Fruit fly (Drosophila melanogaster) whole organism, embryonic: ENCODE measurements around the gene ca.

Experiments used
- B-H1 ChIP-seq: fragments of 200-800 bp; sonication (Bioruptor generic); IDR thresholded peaks from 3 replicates; pipeline ENCODE4 v1.3.6; 2022; ENCODE audit warnings: missing biosample characterization, missing genetic modification characterization
- C15 ChIP-seq: fragments of 200-800 bp; sonication (Bioruptor generic); IDR thresholded peaks from 3 replicates; pipeline ENCODE4 v1.3.6; 2022; ENCODE audit warnings: missing biosample characterization, missing genetic modification characterization
- CG10274 ChIP-seq: fragments of 200-800 bp; sonication (Bioruptor generic); optimal IDR thresholded peaks from 3 replicates; lab custom pipeline; 2017; ENCODE audit warnings: missing biosample characterization, mild to moderate bottlenecking, missing genetic modification characterization
- CG10431 ChIP-seq: fragments of 200-800 bp; sonication (Bioruptor generic); optimal IDR thresholded peaks from 3 replicates; lab custom pipeline; 2018; ENCODE audit warnings: missing biosample characterization, mild to moderate bottlenecking, missing genetic modification characterization
- CG10565 ChIP-seq: fragments of 200-800 bp; sonication (Bioruptor generic); optimal IDR thresholded peaks from 3 replicates; lab custom pipeline; 2016; ENCODE audit warnings: missing biosample characterization, mild to moderate bottlenecking, missing genetic modification characterization
- CG10654 ChIP-seq: fragments of 200-800 bp; sonication (Bioruptor generic); optimal IDR thresholded peaks from 2 replicates; lab custom pipeline; 2016; ENCODE audit warnings: missing biosample characterization, missing genetic modification characterization
- CG14965 ChIP-seq: fragments of 200-800 bp; sonication (Bioruptor generic); optimal IDR thresholded peaks from 2 replicates; lab custom pipeline; 2016; ENCODE audit warnings: missing biosample characterization, missing genetic modification characterization, borderline replicate concordance
- CG15073 ChIP-seq: fragments of 200-800 bp; sonication (Bioruptor generic); optimal IDR thresholded peaks from 2 replicates; lab custom pipeline; 2016; ENCODE audit warnings: missing biosample characterization, missing genetic modification characterization
- CG15601 ChIP-seq: fragments of 200-800 bp; sonication (Bioruptor generic); optimal IDR thresholded peaks from 3 replicates; lab custom pipeline; 2019; ENCODE audit warnings: missing biosample characterization, mild to moderate bottlenecking, missing genetic modification characterization, moderate library complexity
- CG1647 ChIP-seq: fragments of 200-800 bp; sonication (Bioruptor generic); optimal IDR thresholded peaks from 3 replicates; lab custom pipeline; 2016; ENCODE audit warnings: missing biosample characterization, missing genetic modification characterization
- CG2116 ChIP-seq: fragments of 200-800 bp; sonication (Bioruptor generic); optimal IDR thresholded peaks from 3 replicates; lab custom pipeline; 2018; ENCODE audit warnings: missing biosample characterization, mild to moderate bottlenecking, missing genetic modification characterization
- CG30020 ChIP-seq: fragments of 200-800 bp; optimal IDR thresholded peaks from 2 replicates; lab custom pipeline; 2019; ENCODE audit warnings: missing biosample characterization, mild to moderate bottlenecking, missing genetic modification characterization, moderate library complexity
- CG6813 ChIP-seq: fragments of 200-800 bp; sonication (Bioruptor generic); optimal IDR thresholded peaks from 2 replicates; lab custom pipeline; 2017; ENCODE audit warnings: missing biosample characterization, missing genetic modification characterization, mild to moderate bottlenecking, moderate library complexity, missing genetic modification reagents
- CG7271 ChIP-seq: fragments of 200-800 bp; sonication (Bioruptor generic); optimal IDR thresholded peaks from 2 replicates; lab custom pipeline; 2018; ENCODE audit warnings: missing biosample characterization, mild to moderate bottlenecking, missing genetic modification characterization, moderate library complexity
- CG8388 ChIP-seq: fragments of 200-800 bp; sonication (Bioruptor generic); optimal IDR thresholded peaks from 2 replicates; lab custom pipeline; 2019; ENCODE audit warnings: missing biosample characterization, mild to moderate bottlenecking, missing genetic modification characterization, moderate library complexity
- CG8924 ChIP-seq: fragments of 200-800 bp; optimal IDR thresholded peaks from 3 replicates; lab custom pipeline; 2019; ENCODE audit warnings: missing biosample characterization, mild to moderate bottlenecking, missing genetic modification characterization, moderate library complexity
- CG9437 ChIP-seq: fragments of 200-800 bp; sonication (Bioruptor generic); optimal IDR thresholded peaks from 2 replicates; lab custom pipeline; 2018; ENCODE audit warnings: missing biosample characterization, mild to moderate bottlenecking, missing genetic modification characterization
- CG9817 ChIP-seq: fragments of 200-800 bp; sonication (Bioruptor generic); optimal IDR thresholded peaks from 2 replicates; lab custom pipeline; 2018; ENCODE audit warnings: missing biosample characterization, mild to moderate bottlenecking, missing genetic modification characterization, moderate library complexity
- CHES-1-like ChIP-seq: fragments of 200-800 bp; sonication (Bioruptor generic); optimal IDR thresholded peaks from 2 replicates; lab custom pipeline; 2016; ENCODE audit warnings: missing biosample characterization, missing genetic modification characterization
- D19A ChIP-seq: fragments of 200-800 bp; optimal IDR thresholded peaks from 3 replicates; lab custom pipeline; 2019; ENCODE audit warnings: missing biosample characterization, mild to moderate bottlenecking, missing genetic modification characterization, moderate library complexity
- Dll ChIP-seq: fragments of 200-800 bp; sonication (Bioruptor generic); IDR thresholded peaks from 4 replicates; pipeline ENCODE4 v1.3.6; 2022; ENCODE audit warnings: missing biosample characterization, missing genetic modification characterization; ENCODE audit not compliant: partially characterized antibody
- Elba2 ChIP-seq: fragments of 200-800 bp; sonication (Bioruptor generic); optimal IDR thresholded peaks from 3 replicates; lab custom pipeline; 2016; ENCODE audit warnings: missing biosample characterization, missing genetic modification characterization
- H2.0 ChIP-seq: fragments of 200-800 bp; sonication (Bioruptor generic); IDR thresholded peaks from 2 replicates; pipeline ENCODE4 v1.3.6; 2022; ENCODE audit warnings: missing biosample characterization, missing genetic modification characterization
- Hey ChIP-seq: fragments of 200-800 bp; sonication (Bioruptor generic); optimal IDR thresholded peaks from 3 replicates; lab custom pipeline; 2018; ENCODE audit warnings: missing biosample characterization, mild to moderate bottlenecking, missing genetic modification characterization
- Jarid2 ChIP-seq: fragments of 200-800 bp; sonication (Bioruptor generic); optimal IDR thresholded peaks from 3 replicates; lab custom pipeline; 2017; ENCODE audit warnings: mild to moderate bottlenecking, missing biosample characterization, missing genetic modification reagents, missing genetic modification characterization
- MESR4 ChIP-seq: fragments of 200-800 bp; sonication (Bioruptor generic); optimal IDR thresholded peaks from 2 replicates; lab custom pipeline; 2018; ENCODE audit warnings: missing biosample characterization, mild to moderate bottlenecking, missing genetic modification characterization, moderate library complexity
- Meics ChIP-seq: fragments of 200-800 bp; sonication (Bioruptor generic); optimal IDR thresholded peaks from 2 replicates; lab custom pipeline; 2017; ENCODE audit warnings: missing biosample characterization, mild to moderate bottlenecking, missing genetic modification characterization
- Mrtf ChIP-seq: fragments of 200-800 bp; sonication (Bioruptor generic); IDR thresholded peaks from 3 replicates; pipeline ENCODE4 v1.3.6; 2022; ENCODE audit warnings: missing biosample characterization, missing genetic modification characterization
- NfI ChIP-seq: fragments of 200-800 bp; sonication (Bioruptor generic); optimal IDR thresholded peaks from 3 replicates; lab custom pipeline; 2018; ENCODE audit warnings: missing biosample characterization, mild to moderate bottlenecking, missing genetic modification characterization, moderate library complexity
- Rx ChIP-seq: fragments of 200-800 bp; sonication (Bioruptor generic); IDR thresholded peaks from 2 replicates; pipeline ENCODE4 v1.3.6; 2022; ENCODE audit warnings: missing biosample characterization, missing genetic modification characterization
- Sox100B ChIP-seq: fragments of 200-800 bp; sonication (Bioruptor generic); optimal IDR thresholded peaks from 3 replicates; lab custom pipeline; 2018; ENCODE audit warnings: missing biosample characterization, mild to moderate bottlenecking, missing genetic modification characterization
- Vsx1 ChIP-seq: fragments of 200-800 bp; sonication (Bioruptor generic); optimal IDR thresholded peaks from 2 replicates; lab custom pipeline; 2017; ENCODE audit warnings: missing biosample characterization, mild to moderate bottlenecking, missing genetic modification characterization, missing genetic modification reagents
- al ChIP-seq: fragments of 200-800 bp; sonication (Bioruptor generic); IDR thresholded peaks from 2 replicates; pipeline ENCODE4 v1.3.6; 2022; ENCODE audit warnings: missing biosample characterization, missing genetic modification characterization
- bcd ChIP-seq: fragments of 200-800 bp; sonication (Bioruptor generic); optimal IDR thresholded peaks from 2 replicates; lab custom pipeline; 2017; ENCODE audit warnings: missing biosample characterization, mild to moderate bottlenecking, missing genetic modification characterization
- bowl ChIP-seq: fragments of 200-800 bp; sonication (Bioruptor generic); IDR thresholded peaks from 2 replicates; pipeline ENCODE4 v1.3.6; 2022; ENCODE audit warnings: missing biosample characterization, missing genetic modification characterization
- br ChIP-seq: fragments of >200 bp; optimal IDR thresholded peaks from 2 replicates; lab custom pipeline; 2017
- cg ChIP-seq: fragments of 200-800 bp; sonication (Bioruptor generic); optimal IDR thresholded peaks from 3 replicates; lab custom pipeline; 2019; ENCODE audit warnings: missing biosample characterization, mild to moderate bottlenecking, missing genetic modification characterization, moderate library complexity
- chif ChIP-seq, 2 experiments: fragments of 200-800 bp; sonication (Bioruptor generic); optimal IDR thresholded peaks; 3 replicates each; lab custom pipeline; 2016; ENCODE audit warnings: missing biosample characterization in 2 of 2, missing genetic modification characterization in 2 of 2
- cwo ChIP-seq: fragments of 200-800 bp; sonication (Bioruptor generic); optimal IDR thresholded peaks from 3 replicates; lab custom pipeline; 2017; ENCODE audit warnings: missing biosample characterization, missing genetic modification characterization, mild to moderate bottlenecking, moderate library complexity, missing genetic modification reagents
- ems ChIP-seq: fragments of 200-800 bp; sonication (Bioruptor generic); optimal IDR thresholded peaks from 3 replicates; lab custom pipeline; 2016; ENCODE audit warnings: missing biosample characterization, missing genetic modification characterization
- fd3F ChIP-seq: fragments of 200-800 bp; sonication (Bioruptor generic); optimal IDR thresholded peaks from 2 replicates; lab custom pipeline; 2018; ENCODE audit warnings: missing biosample characterization, mild to moderate bottlenecking, missing genetic modification characterization, moderate library complexity
- grn ChIP-seq: fragments of 200-800 bp; sonication (Bioruptor generic); optimal IDR thresholded peaks from 3 replicates; lab custom pipeline; 2017; ENCODE audit warnings: missing biosample characterization, missing genetic modification characterization
- gro ChIP-seq: fragments of 200-800 bp; sonication (Bioruptor generic); optimal IDR thresholded peaks from 2 replicates; lab custom pipeline; 2016; ENCODE audit warnings: missing biosample characterization, missing genetic modification characterization
- luna ChIP-seq: fragments of 200-800 bp; sonication (Bioruptor generic); optimal IDR thresholded peaks from 2 replicates; lab custom pipeline; 2016; ENCODE audit warnings: missing biosample characterization, missing genetic modification characterization
- mld ChIP-seq: fragments of 200-800 bp; sonication (Bioruptor generic); IDR thresholded peaks from 3 replicates; pipeline ENCODE4 v1.3.6; 2022; ENCODE audit warnings: missing biosample characterization, missing genetic modification characterization; ENCODE audit not compliant: partially characterized antibody
- odd ChIP-seq: fragments of 200-800 bp; sonication (Bioruptor generic); optimal IDR thresholded peaks from 2 replicates; lab custom pipeline; 2017; ENCODE audit warnings: missing biosample characterization, mild to moderate bottlenecking, missing genetic modification characterization
- sc ChIP-seq, 3 experiments: fragments of >200 bp in 2 of 3; fragments of 200-800 bp in 1 of 3; sonication (Bioruptor generic) in 1 of 3; optimal IDR thresholded peaks; 2 replicates in 2 of 3; 3 replicates in 1 of 3; lab custom pipeline; 2017; ENCODE audit warnings: mild to moderate bottlenecking in 1 of 3, missing biosample characterization in 1 of 3, missing genetic modification characterization in 1 of 3, missing genetic modification reagents in 1 of 3
- slp2 ChIP-seq: fragments of 200-800 bp; sonication (Bioruptor generic); optimal IDR thresholded peaks from 2 replicates; lab custom pipeline; 2016; ENCODE audit warnings: missing biosample characterization, missing genetic modification characterization
- vnd ChIP-seq: fragments of 200-800 bp; sonication (Bioruptor generic); IDR thresholded peaks from 3 replicates; pipeline ENCODE4 v1.3.6; 2022; ENCODE audit warnings: missing biosample characterization, missing genetic modification characterization; ENCODE audit not compliant: partially characterized antibody
- zf30C ChIP-seq: fragments of 200-800 bp; sonication (Bioruptor generic); optimal IDR thresholded peaks from 3 replicates; lab custom pipeline; 2018; ENCODE audit warnings: missing biosample characterization, mild to moderate bottlenecking, missing genetic modification characterization

ca gene

DNA sequence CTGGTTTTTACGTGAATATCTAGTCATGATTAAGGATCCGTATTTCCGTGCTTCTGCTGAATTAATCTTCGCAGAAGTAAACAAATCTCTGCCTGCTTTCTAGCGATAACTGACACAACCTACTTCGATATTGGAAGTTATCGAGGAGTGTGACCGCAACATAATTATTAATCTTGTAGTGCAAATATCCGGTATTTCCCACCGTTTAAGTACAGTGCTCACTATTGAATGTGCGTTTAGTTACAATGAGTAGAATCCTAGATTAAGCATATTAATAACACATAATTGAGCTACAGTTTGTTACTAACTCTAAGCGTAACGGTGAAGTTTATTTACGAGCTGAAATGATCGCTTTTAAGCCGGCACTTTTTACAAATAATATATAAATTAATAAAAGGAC is 53.2 kb downstream of the ca start (continued):
- peak; percentile 50; the same call in 1 of the 3 replicates for TF ChIP-seq Mrtf (GFP tag; lab: Robert Waterston, UW)
- TF ChIP-seq D19A (tag; lab: Kevin White, UChicago) = no peak
- TF ChIP-seq CHES-1-like = peak; percentile 39
- TF ChIP-seq CG10431 (GFP tag; lab: Kevin White, UChicago) = no peak
- TF ChIP-seq CG15601 = peak; percentile 44
- peak in 1 of 2 experiments; percentile 28 for TF ChIP-seq chif (GFP tag; optimal IDR thresholded peaks at IDR 0.05; lab: Kevin White, UChicago)
- TF ChIP-seq CG10565 (GFP tag; lab: Kevin White, UChicago) = no peak
- TF ChIP-seq cwo (GFP tag; lab: Kevin White, UChicago) = peak; percentile 20
- TF ChIP-seq CG10274 (GFP tag; lab: Kevin White, UChicago) = no peak
- TF ChIP-seq mld (GFP tag; lab: Robert Waterston, UW) = no peak
- TF ChIP-seq cg (GFP tag; lab: Kevin White, UChicago) = no peak
- no peak for TF ChIP-seq CG10654 (GFP tag; lab: Kevin White, UChicago)
- TF ChIP-seq gro (GFP tag; lab: Kevin White, UChicago) = peak; percentile 10
- no peak for TF ChIP-seq Elba2 (GFP tag; lab: Kevin White, UChicago)
- no peak for TF ChIP-seq Sox100B (GFP tag; lab: Kevin White, UChicago)
- 0 out of 2 replicates have a peak, but pooled peaks have one; percentile 36 for TF ChIP-seq bowl (GFP tag; lab: Robert Waterston, UW)
- TF ChIP-seq CG14965 (GFP tag; lab: Kevin White, UChicago) = no peak
- peak; percentile 61 for TF ChIP-seq NfI
- no peak for TF ChIP-seq CG15073 (GFP tag; lab: Kevin White, UChicago)
- peak; percentile 63 for TF ChIP-seq bcd (GFP tag; lab: Kevin White, UChicago)
- no peak for TF ChIP-seq ems (GFP tag; lab: Kevin White, UChicago)
- no peak for TF ChIP-seq sc (optimal IDR thresholded peaks at IDR 0.05; lab: Kevin White, UChicago)
- no peak for TF ChIP-seq sc (GFP tag; optimal IDR thresholded peaks at IDR 0.05; lab: Kevin White, UChicago)
- TF ChIP-seq CG9817 (tag; lab: Kevin White, UChicago) = peak; percentile 45
- TF ChIP-seq Meics (GFP tag; lab: Kevin White, UChicago) = peak; percentile 66
- TF ChIP-seq CG8924 = peak; percentile 42
- TF ChIP-seq br (lab: Kevin White, UChicago) = no peak
- TF ChIP-seq Dll (GFP tag; lab: Robert Waterston, UW) = peak; percentile 47; the same call in 1 of the 4 replicates
- TF ChIP-seq luna (GFP tag; lab: Kevin White, UChicago) = no peak
- TF ChIP-seq CG1647 (GFP tag; lab: Kevin White, UChicago) = peak; percentile 31
- no peak for TF ChIP-seq CG30020 (tag; lab: Kevin White, UChicago)
- TF ChIP-seq CG6813 (GFP tag; lab: Kevin White, UChicago) = peak; percentile 30
- TF ChIP-seq MESR4 (GFP tag; lab: Kevin White, UChicago) = peak; percentile 63
- no peak for TF ChIP-seq Vsx1 (GFP tag; lab: Kevin White, UChicago)
- TF ChIP-seq slp2 = no peak
- peak; percentile 45 for TF ChIP-seq CG7271
- TF ChIP-seq zf30C = no peak
- peak; percentile 57 for TF ChIP-seq CG8388 (GFP tag; lab: Kevin White, UChicago)
- TF ChIP-seq H2.0 (GFP tag; lab: Robert Waterston, UW) = peak; percentile 33; the same call in 1 of the 2 replicates
- no peak for TF ChIP-seq Hey (tag; lab: Kevin White, UChicago)
- peak; percentile 3 for TF ChIP-seq CG9437
- no peak for TF ChIP-seq Jarid2 (GFP tag; lab: Kevin White, UChicago)
- peak; percentile 54 for TF ChIP-seq CG2116 (GFP tag; lab: Kevin White, UChicago)
- peak; percentile 56 for TF ChIP-seq grn (GFP tag; lab: Kevin White, UChicago)
- TF ChIP-seq Rx (GFP tag; lab: Robert Waterston, UW) = no peak
- no peak for TF ChIP-seq odd (GFP tag; lab: Kevin White, UChicago)
- no peak for TF ChIP-seq vnd (GFP tag; lab: Robert Waterston, UW)
- TF ChIP-seq B-H1 (GFP tag; lab: Robert Waterston, UW) = peak; percentile 48; the same call in 1 of the 3 replicates
- no peak for TF ChIP-seq al
- TF ChIP-seq C15 = no peak
- TF ChIP-seq fd3F (GFP tag; lab: Kevin White, UChicago) = peak; percentile 31
